Worm (Caenorhabditis elegans): Measurements from ENCODE around the gene Y22D7AL.9.

ce11 chrIII:1625660-1626275 lies 11.9 kb upstream of the Y22D7AL.9 start:
- TF ChIP-seq elt-3 (tag; optimal IDR thresholded peaks at IDR 0.05) (no peak), sea-2 (GFP tag; optimal IDR thresholded peaks at IDR 0.05) (no peak), egl-27 (tag; optimal IDR thresholded peaks at IDR 0.05) (no peak), ZK546.5 (tag; optimal IDR thresholded peaks at IDR 0.05) (no peak), daf-12 (tag; optimal IDR thresholded peaks at IDR 0.05) (no peak), nhr-11 (tag; optimal IDR thresholded peaks at IDR 0.05) (no peak), ztf-11 (tag; optimal IDR thresholded peaks at IDR 0.05) (no peak), pha-4 (tag; optimal IDR thresholded peaks at IDR 0.05) (no peak), skn-1 (tag; optimal IDR thresholded peaks at IDR 0.05) (no peak)
